Worm (Caenorhabditis elegans): Measurements from ENCODE around the gene F35F11.2.

Gene F35F11.2

ce11 chrIV:4039984-4040383 is at the start of gene F35F11.2:
TSS of gene F35F11.2 (plus strand) at chrIV:4040284.
- TF ChIP-seq elt-3 (tag; optimal IDR thresholded peaks at IDR 0.05) = no peak
- no peak for TF ChIP-seq ces-1 (GFP tag; optimal IDR thresholded peaks at IDR 0.05)
- TF ChIP-seq nhr-71 (tag; optimal IDR thresholded peaks at IDR 0.05) = no peak
- TF ChIP-seq nhr-90 (tag; optimal IDR thresholded peaks at IDR 0.05; ENCODE audit: poor library complexity) = no peak
- no peak for TF ChIP-seq lin-35 (GFP tag; optimal IDR thresholded peaks at IDR 0.05)
- TF ChIP-seq nhr-84 (tag; optimal IDR thresholded peaks at IDR 0.05) = no peak
- TF ChIP-seq fos-1 (tag; optimal IDR thresholded peaks at IDR 0.05) = no peak
- no peak for TF ChIP-seq lin-39 (tag; optimal IDR thresholded peaks at IDR 0.05)

ce11 chrIV:3993292-3993691 is 46.8 kb upstream of the F35F11.2 start, which contains the start of gene F47C12.6:
TSS of gene F47C12.6 (minus strand) at chrIV:3993392.
- no peak for TF ChIP-seq aly-2 (tag; optimal IDR thresholded peaks at IDR 0.05)
- TF ChIP-seq nhr-47 (tag; optimal IDR thresholded peaks at IDR 0.05) = no peak
- no peak for TF ChIP-seq pqm-1 (tag; optimal IDR thresholded peaks at IDR 0.05)
- no peak for TF ChIP-seq snu-23 (GFP tag; optimal IDR thresholded peaks at IDR 0.05)
- TF ChIP-seq jun-1 (tag; optimal IDR thresholded peaks at IDR 0.05) = no peak
- no peak for TF ChIP-seq dpl-1 (GFP tag; optimal IDR thresholded peaks at IDR 0.05)
- TF ChIP-seq ceh-90 (tag; optimal IDR thresholded peaks at IDR 0.05) = no peak
- TF ChIP-seq nhr-90 (tag; optimal IDR thresholded peaks at IDR 0.05; ENCODE audit: poor library complexity) = no peak
- TF ChIP-seq nhr-76 (tag; optimal IDR thresholded peaks at IDR 0.05) = no peak
- no peak for TF ChIP-seq lin-14 (GFP tag; optimal IDR thresholded peaks at IDR 0.05)
- TF ChIP-seq aha-1 (tag; optimal IDR thresholded peaks at IDR 0.05) = no peak
- TF ChIP-seq mep-1 (tag; optimal IDR thresholded peaks at IDR 0.05) = no peak
- TF ChIP-seq hpl-2 (GFP tag; optimal IDR thresholded peaks at IDR 0.05) = no peak
- TF ChIP-seq ceh-63 (GFP tag; optimal IDR thresholded peaks at IDR 0.05) = no peak

- no peak for TF ChIP-seq dsc-1 (tag; optimal IDR thresholded peaks at IDR 0.05)
- no peak for TF ChIP-seq dpl-1 (GFP tag; optimal IDR thresholded peaks at IDR 0.05)
- no peak for TF ChIP-seq vab-15 (tag; optimal IDR thresholded peaks at IDR 0.05)
- TF ChIP-seq lir-3 (tag; optimal IDR thresholded peaks at IDR 0.05; ENCODE audit: poor library complexity) = no peak
- TF ChIP-seq zag-1 (tag; optimal IDR thresholded peaks at IDR 0.05) = no peak
- TF ChIP-seq ceh-8 (GFP tag; optimal IDR thresholded peaks at IDR 0.05) = no peak
- TF ChIP-seq ama-1 (optimal IDR thresholded peaks at IDR 0.05) = no peak
- TF ChIP-seq pag-3 (tag; optimal IDR thresholded peaks at IDR 0.05; ENCODE audit: borderline replicate concordance, insufficient read depth) = no peak
- TF ChIP-seq efl-3 (GFP tag; optimal IDR thresholded peaks at IDR 0.05) = no peak
- no peak for TF ChIP-seq mef-2 (tag; optimal IDR thresholded peaks at IDR 0.05)
- TF ChIP-seq unc-86 (tag; optimal IDR thresholded peaks at IDR 0.05) = no peak
- no peak for TF ChIP-seq tlp-1 (tag; optimal IDR thresholded peaks at IDR 0.05)
- TF ChIP-seq sox-4 (tag; optimal IDR thresholded peaks at IDR 0.05) = no peak
- TF ChIP-seq Y116A8C.19 (tag; optimal IDR thresholded peaks at IDR 0.05; ENCODE audit: borderline replicate concordance) = no peak
- no peak for TF ChIP-seq ceh-88 (GFP tag; IDR thresholded peaks at IDR 0.05)
- TF ChIP-seq fkh-10 (GFP tag; optimal IDR thresholded peaks at IDR 0.05) = no peak
These were observed 45.8 kb upstream of the F35F11.2 start, which contains the start of gene F47C12.13 for ce11 chrIV:3994318-3994717. TSS of gene F47C12.13 (minus strand) at chrIV:3994418.

ce11 chrIV:3995384-3995783 is 44.7 kb upstream of the F35F11.2 start, which contains the start of gene F47C12.7:
TSS of gene F47C12.7 (minus strand) at chrIV:3995484.
- TF ChIP-seq ceh-63 (GFP tag; optimal IDR thresholded peaks at IDR 0.05) (no peak), efl-1 (optimal IDR thresholded peaks at IDR 0.05) (no peak), efl-1 (GFP tag; optimal IDR thresholded peaks at IDR 0.05 in 1 of 2) (peak in 1 of 2 experiments; percentile 60)
